Worm (Caenorhabditis elegans): ENCODE measurements around the gene K02A2.5.

Gene K02A2.5

ce11 chrII:7393393-7393792 lies 18.4 kb downstream of the K02A2.5 start:
- no peak for TF ChIP-seq gmeb-2 (tag; optimal IDR thresholded peaks at IDR 0.05)
- no peak for TF ChIP-seq npax-4 (tag; optimal IDR thresholded peaks at IDR 0.05)

- TF ChIP-seq dmd-4 (tag; optimal IDR thresholded peaks at IDR 0.05; ENCODE audit: borderline replicate concordance) (no peak), hlh-8 (tag; optimal IDR thresholded peaks at IDR 0.05) (no peak), ceh-31 (tag; optimal IDR thresholded peaks at IDR 0.05) (peak; percentile 31), unc-55 (GFP tag; optimal IDR thresholded peaks at IDR 0.05) (peak; percentile 32), tbx-2 (tag; optimal IDR thresholded peaks at IDR 0.05) (peak; percentile 18), ttx-3 (tag; optimal IDR thresholded peaks at IDR 0.05) (no peak), nfya-1 (tag; optimal IDR thresholded peaks at IDR 0.05) (peak; percentile 4), hlh-6 (tag; optimal IDR thresholded peaks at IDR 0.05) (no peak), dve-1 (tag; optimal IDR thresholded peaks at IDR 0.05) (peak; percentile 31), ceh-18 (tag; optimal IDR thresholded peaks at IDR 0.05) (peak; percentile 3), ceh-34 (tag; optimal IDR thresholded peaks at IDR 0.05) (peak; percentile 20)
These were observed 19.7 kb downstream of the K02A2.5 start for ce11 chrII:7392052-7392694.

- TF ChIP-seq unc-42 (tag; optimal IDR thresholded peaks at IDR 0.05) (no peak), hlh-13 (GFP tag; optimal IDR thresholded peaks at IDR 0.05) (no peak), hlh-30 (tag; optimal IDR thresholded peaks at IDR 0.05; ENCODE audit: insufficient read depth) (no peak)
These were observed 21.5 kb downstream of the K02A2.5 start for ce11 chrII:7390335-7390734.

ce11 chrII:7385442-7385841 lies 26.4 kb downstream of the K02A2.5 start, which contains the start of gene sre-3:
Gene sre-3 (plus strand): TSS chrII:7385742.
- TF ChIP-seq F13H6.1 (tag; optimal IDR thresholded peaks at IDR 0.05), result no peak
- TF ChIP-seq lin-11 (tag; optimal IDR thresholded peaks at IDR 0.05), result no peak
- no peak for TF ChIP-seq dmd-4 (tag; optimal IDR thresholded peaks at IDR 0.05; ENCODE audit: borderline replicate concordance)
- TF ChIP-seq ceh-30 (tag; optimal IDR thresholded peaks at IDR 0.05), result no peak
- no peak for TF ChIP-seq T23F11.4 (GFP tag; optimal IDR thresholded peaks at IDR 0.05)
- TF ChIP-seq nfya-1 (tag; optimal IDR thresholded peaks at IDR 0.05), result no peak
- no peak for TF ChIP-seq npax-4 (tag; optimal IDR thresholded peaks at IDR 0.05)
- TF ChIP-seq rnt-1 (tag; optimal IDR thresholded peaks at IDR 0.05), result no peak
- no peak for TF ChIP-seq sox-4 (tag; optimal IDR thresholded peaks at IDR 0.05)
- no peak for TF ChIP-seq eyg-1 (tag; optimal IDR thresholded peaks at IDR 0.05)
- no peak for TF ChIP-seq unc-3 (GFP tag; conservative IDR thresholded peaks at IDR 0.05)
- no peak for TF ChIP-seq unc-3 (tag; optimal IDR thresholded peaks at IDR 0.05)
- TF ChIP-seq unc-42 (tag; optimal IDR thresholded peaks at IDR 0.05), result no peak
- TF ChIP-seq zip-5 (tag; optimal IDR thresholded peaks at IDR 0.05), result no peak
- no peak for TF ChIP-seq pha-4 (tag; optimal IDR thresholded peaks at IDR 0.05)

- TF ChIP-seq sdc-2 (tag; optimal IDR thresholded peaks at IDR 0.05) (no peak), tbx-7 (tag; optimal IDR thresholded peaks at IDR 0.05) (no peak), ceh-45 (GFP tag; IDR thresholded peaks at IDR 0.05) (no peak), pha-4 (tag; optimal IDR thresholded peaks at IDR 0.05) (no peak), ceh-24 (tag; optimal IDR thresholded peaks at IDR 0.05) (no peak)
These were observed 29.9 kb downstream of the K02A2.5 start for ce11 chrII:7381947-7382346.

ce11 chrII:7381142-7381611 lies 30.7 kb downstream of the K02A2.5 start, which contains the start of gene C07D10.5:
Gene C07D10.5 (plus strand): TSS chrII:7381561.
- TF ChIP-seq ceh-6 (GFP tag; optimal IDR thresholded peaks at IDR 0.05), result no peak
- no peak for TF ChIP-seq lim-6 (tag; optimal IDR thresholded peaks at IDR 0.05)
- TF ChIP-seq mec-3 (tag; optimal IDR thresholded peaks at IDR 0.05; ENCODE audit: borderline replicate concordance), result no peak
- TF ChIP-seq odd-2 (tag; optimal IDR thresholded peaks at IDR 0.05), result no peak
- no peak for TF ChIP-seq sdc-2 (tag; optimal IDR thresholded peaks at IDR 0.05)
- no peak for TF ChIP-seq eyg-1 (tag; optimal IDR thresholded peaks at IDR 0.05)
- no peak for TF ChIP-seq hlh-6 (tag; optimal IDR thresholded peaks at IDR 0.05)
- TF ChIP-seq ceh-22 (tag; optimal IDR thresholded peaks at IDR 0.05), result no peak
- TF ChIP-seq ama-1 (optimal IDR thresholded peaks at IDR 0.05), result no peak
- TF ChIP-seq ttx-3 (tag; optimal IDR thresholded peaks at IDR 0.05), result no peak
- no peak for TF ChIP-seq ztf-16 (tag; optimal IDR thresholded peaks at IDR 0.05)
- no peak for TF ChIP-seq ceh-18 (tag; optimal IDR thresholded peaks at IDR 0.05)
- no peak for TF ChIP-seq pat-9 (tag; optimal IDR thresholded peaks at IDR 0.05)

Data from whole organism, late embryonic.